Fruit fly (Drosophila melanogaster): ENCODE measurements around the gene CG5693.

The CG5693 gene

dm6 chr2L:17986099-17986498 lies 20.3 kb upstream of the CG5693 start, which contains the start of gene CG5681:
Gene CG5681 (plus strand): TSS chr2L:17986399.
- no peak for TF ChIP-seq gl (tag; optimal IDR thresholded peaks at IDR 0.05)

- TF ChIP-seq CG9948 (tag; optimal IDR thresholded peaks at IDR 0.05): no peak
- TF ChIP-seq fd96Ca (GFP tag; IDR thresholded peaks at IDR 0.05): no peak
- no peak for TF ChIP-seq CG8301 (tag; optimal IDR thresholded peaks at IDR 0.05)
- no peak for TF ChIP-seq EcR (GFP tag; optimal IDR thresholded peaks at IDR 0.05)
- TF ChIP-seq CG8159 (tag; optimal IDR thresholded peaks at IDR 0.05): no peak
- TF ChIP-seq Ets98B (GFP tag; IDR thresholded peaks at IDR 0.05): no peak
- no peak for TF ChIP-seq CG32121 (GFP tag; IDR thresholded peaks at IDR 0.05)
- TF ChIP-seq CG14655 (GFP tag; optimal IDR thresholded peaks at IDR 0.05): no peak
- no peak for TF ChIP-seq CG4496 (GFP tag; IDR thresholded peaks at IDR 0.05)
- no peak for TF ChIP-seq gl (tag; optimal IDR thresholded peaks at IDR 0.05)
- no peak for TF ChIP-seq CG15710 (tag; optimal IDR thresholded peaks at IDR 0.05)
- TF ChIP-seq CG13204 (GFP tag; optimal IDR thresholded peaks at IDR 0.05): no peak
- no peak for TF ChIP-seq CG10348 (GFP tag; IDR thresholded peaks at IDR 0.05)
- TF ChIP-seq Pif1B (GFP tag; optimal IDR thresholded peaks at IDR 0.05): no peak
- no peak for TF ChIP-seq CG34367 (tag; optimal IDR thresholded peaks at IDR 0.05)
- no peak for TF ChIP-seq Snoo (tag; optimal IDR thresholded peaks at IDR 0.05)
- TF ChIP-seq CG17806 (tag; optimal IDR thresholded peaks at IDR 0.05): no peak
- TF ChIP-seq Pif1A (GFP tag; optimal IDR thresholded peaks at IDR 0.05): no peak
Observed at dm6 chr2L:17988955-17989354, 17.5 kb upstream of the CG5693 start.

dm6 chr2L:17990118-17990517 lies 16.3 kb upstream of the CG5693 start, which contains the start of gene Prosbeta5R2:
Gene Prosbeta5R2 (plus strand): TSS chr2L:17990418.
- TF ChIP-seq CG32121 (GFP tag; IDR thresholded peaks at IDR 0.05): no peak
- TF ChIP-seq rn (GFP tag; IDR thresholded peaks at IDR 0.05): no peak
- TF ChIP-seq EcR (GFP tag; optimal IDR thresholded peaks at IDR 0.05): no peak
- no peak for TF ChIP-seq fd96Ca (GFP tag; IDR thresholded peaks at IDR 0.05)
- no peak for TF ChIP-seq CG13204 (GFP tag; optimal IDR thresholded peaks at IDR 0.05)
- TF ChIP-seq Pif1A (GFP tag; optimal IDR thresholded peaks at IDR 0.05): no peak
- no peak for TF ChIP-seq D1 (tag; optimal IDR thresholded peaks at IDR 0.05)
- TF ChIP-seq Ets98B (GFP tag; IDR thresholded peaks at IDR 0.05): no peak
- TF ChIP-seq CG8301 (tag; optimal IDR thresholded peaks at IDR 0.05): no peak
- TF ChIP-seq CG4496 (GFP tag; IDR thresholded peaks at IDR 0.05): no peak
- TF ChIP-seq CG12605 (GFP tag; IDR thresholded peaks at IDR 0.05): no peak
- no peak for TF ChIP-seq Snoo (tag; optimal IDR thresholded peaks at IDR 0.05)
- TF ChIP-seq CG17806 (tag; optimal IDR thresholded peaks at IDR 0.05): no peak
- TF ChIP-seq CG14655 (GFP tag; optimal IDR thresholded peaks at IDR 0.05): no peak
- no peak for TF ChIP-seq CG15710 (tag; optimal IDR thresholded peaks at IDR 0.05)
- TF ChIP-seq Pif1B (GFP tag; optimal IDR thresholded peaks at IDR 0.05): no peak
- no peak for TF ChIP-seq CG8159 (tag; optimal IDR thresholded peaks at IDR 0.05)

dm6 chr2L:17990771-17991170 lies 15.7 kb upstream of the CG5693 start:
- TF ChIP-seq Snoo (tag; optimal IDR thresholded peaks at IDR 0.05) (no peak), CG10348 (GFP tag; IDR thresholded peaks at IDR 0.05) (no peak), rn (GFP tag; IDR thresholded peaks at IDR 0.05) (no peak)

dm6 chr2L:18002149-18002548 lies 4.3 kb upstream of the CG5693 start:
- TF ChIP-seq CG8301 (tag; optimal IDR thresholded peaks at IDR 0.05): no peak
- no peak for TF ChIP-seq Snoo (tag; optimal IDR thresholded peaks at IDR 0.05)
- TF ChIP-seq EcR (GFP tag; optimal IDR thresholded peaks at IDR 0.05): peak; percentile 69
- no peak for TF ChIP-seq CG12605 (GFP tag; IDR thresholded peaks at IDR 0.05)
- TF ChIP-seq CG8159 (tag; optimal IDR thresholded peaks at IDR 0.05): no peak
- TF ChIP-seq rn (GFP tag; IDR thresholded peaks at IDR 0.05): no peak
- no peak for TF ChIP-seq CG34367 (tag; optimal IDR thresholded peaks at IDR 0.05)

dm6 chr2L:18003028-18003836 lies 3.2 kb upstream of the CG5693 start:
- TF ChIP-seq Ets98B (GFP tag; IDR thresholded peaks at IDR 0.05) (peak; percentile 91), CG34367 (tag; optimal IDR thresholded peaks at IDR 0.05) (peak; percentile 58), CG8301 (tag; optimal IDR thresholded peaks at IDR 0.05) (peak; percentile 75), CG13204 (GFP tag; optimal IDR thresholded peaks at IDR 0.05) (peak; percentile 45), fd96Ca (GFP tag; IDR thresholded peaks at IDR 0.05) (peak; percentile 87), Snoo (tag; optimal IDR thresholded peaks at IDR 0.05) (peak; percentile 62), CG14655 (GFP tag; optimal IDR thresholded peaks at IDR 0.05) (peak; percentile 80), CG10348 (GFP tag; IDR thresholded peaks at IDR 0.05) (peak; percentile 53; the same call in 1 of the 2 replicates), Pif1A (GFP tag; optimal IDR thresholded peaks at IDR 0.05) (peak; percentile 53), CG9948 (tag; optimal IDR thresholded peaks at IDR 0.05) (peak; percentile 76), Pif1B (GFP tag; optimal IDR thresholded peaks at IDR 0.05) (peak; percentile 68), rn (GFP tag; IDR thresholded peaks at IDR 0.05) (peak; percentile 89), gl (tag; optimal IDR thresholded peaks at IDR 0.05) (peak; percentile 14), CG17806 (tag; optimal IDR thresholded peaks at IDR 0.05) (peak; percentile 81), CG32121 (GFP tag; IDR thresholded peaks at IDR 0.05) (peak; percentile 95), CG8159 (tag; optimal IDR thresholded peaks at IDR 0.05) (peak; percentile 76), D1 (tag; optimal IDR thresholded peaks at IDR 0.05) (peak; percentile 1), EcR (GFP tag; optimal IDR thresholded peaks at IDR 0.05) (peak; percentile 23), CG15710 (tag; optimal IDR thresholded peaks at IDR 0.05) (peak; percentile 76), CG12605 (GFP tag; IDR thresholded peaks at IDR 0.05) (peak; percentile 82), CG4496 (GFP tag; IDR thresholded peaks at IDR 0.05) (peak; percentile 93)

Data from whole organism, pupa.